Fruit fly (Drosophila melanogaster) whole organism, embryonic: ENCODE results near the gene CG3651.

ENCODE experiments used
- Bgb ChIP-seq: fragments of 200-800 bp; sonication (Bioruptor generic); IDR thresholded peaks from 2 replicates; pipeline ENCODE4 v1.3.6; 2022; ENCODE audit warnings: missing biosample characterization, missing genetic modification characterization; ENCODE audit not compliant: partially characterized antibody
- CG10267 ChIP-seq: fragments of 200-800 bp; sonication (Bioruptor generic); optimal IDR thresholded peaks from 2 replicates; lab custom pipeline; 2018; ENCODE audit warnings: missing biosample characterization, mild to moderate bottlenecking, missing genetic modification characterization, moderate library complexity
- CG13123 ChIP-seq: fragments of 200-800 bp; sonication (Bioruptor generic); optimal IDR thresholded peaks from 2 replicates; lab custom pipeline; 2016; ENCODE audit warnings: missing biosample characterization, missing genetic modification characterization
- CG13894 ChIP-seq: fragments of 200-800 bp; sonication (Bioruptor generic); optimal IDR thresholded peaks from 3 replicates; lab custom pipeline; 2018; ENCODE audit warnings: missing biosample characterization, mild to moderate bottlenecking, missing genetic modification characterization, moderate library complexity
- CG15514 ChIP-seq: fragments of 200-800 bp; sonication (Bioruptor generic); optimal IDR thresholded peaks from 3 replicates; lab custom pipeline; 2017; ENCODE audit warnings: missing biosample characterization, missing genetic modification characterization, mild to moderate bottlenecking, moderate library complexity, missing genetic modification reagents
- CG1603 ChIP-seq: fragments of 200-800 bp; sonication (Bioruptor generic); optimal IDR thresholded peaks from 2 replicates; lab custom pipeline; 2019; ENCODE audit warnings: missing biosample characterization, mild to moderate bottlenecking, missing genetic modification characterization, moderate library complexity
- CG17802 ChIP-seq: fragments of 200-800 bp; sonication (Bioruptor generic); optimal IDR thresholded peaks from 2 replicates; lab custom pipeline; 2018; ENCODE audit warnings: missing biosample characterization, mild to moderate bottlenecking, missing genetic modification characterization, moderate library complexity
- CG17829 ChIP-seq: fragments of 200-800 bp; optimal IDR thresholded peaks from 2 replicates; lab custom pipeline; 2019; ENCODE audit warnings: missing biosample characterization, mild to moderate bottlenecking, missing genetic modification characterization, moderate library complexity
- CG18476 ChIP-seq: fragments of 200-800 bp; sonication (Bioruptor generic); optimal IDR thresholded peaks from 2 replicates; lab custom pipeline; 2016; ENCODE audit warnings: missing biosample characterization, mild to moderate bottlenecking, missing genetic modification characterization
- CG30020 ChIP-seq: fragments of 200-800 bp; optimal IDR thresholded peaks from 2 replicates; lab custom pipeline; 2019; ENCODE audit warnings: missing biosample characterization, mild to moderate bottlenecking, missing genetic modification characterization, moderate library complexity
- CG30431 ChIP-seq: fragments of 200-800 bp; sonication (Bioruptor generic); optimal IDR thresholded peaks from 2 replicates; lab custom pipeline; 2017; ENCODE audit warnings: missing biosample characterization, missing genetic modification characterization
- CG32532 ChIP-seq: fragments of 200-800 bp; sonication (Bioruptor generic); IDR thresholded peaks from 2 replicates; pipeline ENCODE4 v1.3.6; 2022; ENCODE audit warnings: missing biosample characterization, missing genetic modification characterization
- CG3847 ChIP-seq: fragments of 200-800 bp; sonication (Bioruptor generic); IDR thresholded peaks from 2 replicates; pipeline ENCODE4 v1.3.6; 2022; ENCODE audit warnings: missing biosample characterization, missing genetic modification characterization
- CG3995 ChIP-seq: fragments of 200-800 bp; sonication (Bioruptor generic); optimal IDR thresholded peaks from 3 replicates; lab custom pipeline; 2016; ENCODE audit warnings: missing biosample characterization, missing genetic modification characterization
- CG6813 ChIP-seq: fragments of 200-800 bp; sonication (Bioruptor generic); optimal IDR thresholded peaks from 2 replicates; lab custom pipeline; 2017; ENCODE audit warnings: missing biosample characterization, missing genetic modification characterization, mild to moderate bottlenecking, moderate library complexity, missing genetic modification reagents
- CG7372 ChIP-seq: fragments of 200-800 bp; sonication (Bioruptor generic); IDR thresholded peaks from 2 replicates; pipeline ENCODE4 v1.3.6; 2022; ENCODE audit warnings: missing biosample characterization, missing genetic modification characterization
- CG7556 ChIP-seq: fragments of 200-800 bp; sonication (Bioruptor generic); optimal IDR thresholded peaks from 2 replicates; lab custom pipeline; 2017; ENCODE audit warnings: missing biosample characterization, mild to moderate bottlenecking, missing genetic modification characterization
- CG8089 ChIP-seq: fragments of 200-800 bp; sonication (Bioruptor generic); optimal IDR thresholded peaks from 3 replicates; lab custom pipeline; 2016; ENCODE audit warnings: missing biosample characterization, missing genetic modification characterization
- CG8290 ChIP-seq, 3 experiments: fragments of 200-800 bp; sonication (Bioruptor generic); optimal IDR thresholded peaks; 2 replicates each; lab custom pipeline; 2016 to 2019; ENCODE audit warnings: missing biosample characterization in 3 of 3, missing genetic modification characterization in 3 of 3, mild to moderate bottlenecking in 2 of 3, moderate library complexity in 1 of 3
- CG9437 ChIP-seq: fragments of 200-800 bp; sonication (Bioruptor generic); optimal IDR thresholded peaks from 2 replicates; lab custom pipeline; 2018; ENCODE audit warnings: missing biosample characterization, mild to moderate bottlenecking, missing genetic modification characterization
- CG9727 ChIP-seq: fragments of 200-800 bp; sonication (Bioruptor generic); optimal IDR thresholded peaks from 3 replicates; lab custom pipeline; 2017; ENCODE audit warnings: missing biosample characterization, mild to moderate bottlenecking, missing genetic modification characterization
- CTCF ChIP-seq: fragments of 200-800 bp; sonication (Bioruptor generic); optimal IDR thresholded peaks from 2 replicates; lab custom pipeline; 2017; ENCODE audit warnings: missing biosample characterization, mild to moderate bottlenecking, missing genetic modification characterization, moderate library complexity
- CoRest ChIP-seq: fragments of 200-800 bp; sonication (Bioruptor generic); optimal IDR thresholded peaks from 3 replicates; lab custom pipeline; 2018; ENCODE audit warnings: missing biosample characterization, mild to moderate bottlenecking, missing genetic modification characterization, moderate library complexity
- D ChIP-seq, 2 experiments: fragments of 200-800 bp in 1 of 2; fragments of >200 bp in 1 of 2; sonication (Bioruptor generic) in 1 of 2; optimal IDR thresholded peaks; 2 replicates in 1 of 2; 3 replicates in 1 of 2; lab custom pipeline; 2017; ENCODE audit warnings: mild to moderate bottlenecking in 1 of 2, missing biosample characterization in 1 of 2, missing genetic modification characterization in 1 of 2, missing genetic modification reagents in 1 of 2
- Dfd ChIP-seq, 2 experiments: fragments of >200 bp; optimal IDR thresholded peaks; 2 replicates each; lab custom pipeline; 2017; ENCODE audit warnings: missing biosample characterization in 2 of 2, missing genetic modification characterization in 2 of 2
- Drgx ChIP-seq: fragments of 200-800 bp; sonication (Bioruptor generic); IDR thresholded peaks from 2 replicates; pipeline ENCODE4 v1.3.6; 2022; ENCODE audit warnings: missing biosample characterization, missing genetic modification characterization
- Eip74EF ChIP-seq, 2 experiments: fragments of 200-800 bp in 1 of 2; fragments of >200 bp in 1 of 2; sonication (Bioruptor generic) in 1 of 2; optimal IDR thresholded peaks; 2 replicates each; lab custom pipeline; 2017 to 2019; ENCODE audit warnings: missing biosample characterization in 2 of 2, missing genetic modification characterization in 2 of 2, mild to moderate bottlenecking in 1 of 2, moderate library complexity in 1 of 2
- Gug ChIP-seq: fragments of 200-800 bp; sonication (Bioruptor generic); IDR thresholded peaks from 4 replicates; pipeline ENCODE4 v1.3.6; 2022; ENCODE audit warnings: missing biosample characterization, missing genetic modification characterization
- H2.0 ChIP-seq: fragments of 200-800 bp; sonication (Bioruptor generic); IDR thresholded peaks from 2 replicates; pipeline ENCODE4 v1.3.6; 2022; ENCODE audit warnings: missing biosample characterization, missing genetic modification characterization
- HmgZ ChIP-seq: fragments of 200-800 bp; sonication (Bioruptor generic); optimal IDR thresholded peaks from 2 replicates; lab custom pipeline; 2018; ENCODE audit warnings: missing biosample characterization, mild to moderate bottlenecking, missing genetic modification characterization
- MESR4 ChIP-seq: fragments of 200-800 bp; sonication (Bioruptor generic); optimal IDR thresholded peaks from 2 replicates; lab custom pipeline; 2018; ENCODE audit warnings: missing biosample characterization, mild to moderate bottlenecking, missing genetic modification characterization, moderate library complexity
- Myb ChIP-seq: fragments of 200-800 bp; sonication (Bioruptor generic); optimal IDR thresholded peaks from 2 replicates; lab custom pipeline; 2016; ENCODE audit warnings: missing biosample characterization, missing genetic modification characterization
- Oli ChIP-seq: fragments of 200-800 bp; sonication (Bioruptor generic); optimal IDR thresholded peaks from 2 replicates; lab custom pipeline; 2018; ENCODE audit warnings: missing biosample characterization, mild to moderate bottlenecking, missing genetic modification characterization, moderate library complexity
- Pdp1 ChIP-seq, 2 experiments: fragments of 200-800 bp; sonication (Bioruptor generic); optimal IDR thresholded peaks; 3 replicates each; lab custom pipeline; 2016; ENCODE audit warnings: missing biosample characterization in 2 of 2, missing genetic modification characterization in 2 of 2, mild to moderate bottlenecking in 1 of 2, moderate library complexity in 1 of 2
- bcd ChIP-seq: fragments of 200-800 bp; sonication (Bioruptor generic); optimal IDR thresholded peaks from 2 replicates; lab custom pipeline; 2017; ENCODE audit warnings: missing biosample characterization, mild to moderate bottlenecking, missing genetic modification characterization
- eve ChIP-seq, 2 experiments: fragments of >200 bp; optimal IDR thresholded peaks; 2 replicates each; lab custom pipeline; 2017; ENCODE audit warnings: missing biosample characterization in 2 of 2, missing genetic modification characterization in 2 of 2
- gsb ChIP-seq: fragments of 200-800 bp; sonication (Bioruptor generic); IDR thresholded peaks from 2 replicates; pipeline ENCODE4 v1.3.6; 2022; ENCODE audit warnings: missing biosample characterization, missing genetic modification characterization
- ken ChIP-seq: fragments of 200-800 bp; sonication (Bioruptor generic); IDR thresholded peaks from 3 replicates; pipeline ENCODE4 v1.3.6; 2022; ENCODE audit warnings: missing biosample characterization, missing genetic modification characterization
- nerfin-1 ChIP-seq: fragments of 200-800 bp; sonication (Bioruptor generic); optimal IDR thresholded peaks from 3 replicates; lab custom pipeline; 2019; ENCODE audit warnings: missing biosample characterization, mild to moderate bottlenecking, missing genetic modification characterization, moderate library complexity
- pfk ChIP-seq: fragments of 200-800 bp; sonication (Bioruptor generic); optimal IDR thresholded peaks from 2 replicates; lab custom pipeline; 2018; ENCODE audit warnings: missing biosample characterization, mild to moderate bottlenecking, missing genetic modification characterization, moderate library complexity
- ro ChIP-seq: fragments of 200-800 bp; sonication (Bioruptor generic); IDR thresholded peaks from 2 replicates; pipeline ENCODE4 v1.3.6; 2022; ENCODE audit warnings: missing biosample characterization, missing genetic modification characterization
- row ChIP-seq: fragments of 200-800 bp; sonication (Bioruptor generic); IDR thresholded peaks from 3 replicates; pipeline ENCODE4 v1.3.6; 2022; ENCODE audit warnings: missing biosample characterization, missing genetic modification characterization
- sens ChIP-seq: fragments of 200-800 bp; sonication (Bioruptor generic); peaks from one replicate; lab custom pipeline; 2016; ENCODE audit warnings: missing biosample characterization, missing genetic modification characterization
- sob ChIP-seq: fragments of 200-800 bp; sonication (Bioruptor generic); IDR thresholded peaks from 2 replicates; pipeline ENCODE4 v1.3.6; 2022; ENCODE audit warnings: missing biosample characterization, missing genetic modification characterization
- stc ChIP-seq: fragments of 200-800 bp; sonication (Bioruptor generic); IDR thresholded peaks from 2 replicates; pipeline ENCODE4 v1.3.6; 2022; ENCODE audit warnings: missing biosample characterization, missing genetic modification characterization
- tll ChIP-seq, 2 experiments: fragments of 200-800 bp in 1 of 2; fragments of >200 bp in 1 of 2; sonication (Bioruptor generic) in 1 of 2; optimal IDR thresholded peaks; 2 replicates each; lab custom pipeline; 2017 to 2019; ENCODE audit warnings: missing biosample characterization in 2 of 2, missing genetic modification characterization in 2 of 2, mild to moderate bottlenecking in 1 of 2, moderate library complexity in 1 of 2
- trem ChIP-seq: fragments of 200-800 bp; optimal IDR thresholded peaks from 3 replicates; lab custom pipeline; 2019; ENCODE audit warnings: missing biosample characterization, mild to moderate bottlenecking, missing genetic modification characterization, moderate library complexity
- ttk ChIP-seq: fragments of 200-800 bp; sonication (Bioruptor generic); IDR thresholded peaks from 2 replicates; pipeline ENCODE4 v2.1.2; 2022; ENCODE audit warnings: missing biosample characterization, missing genetic modification characterization
- zf30C ChIP-seq: fragments of 200-800 bp; sonication (Bioruptor generic); optimal IDR thresholded peaks from 3 replicates; lab custom pipeline; 2018; ENCODE audit warnings: missing biosample characterization, mild to moderate bottlenecking, missing genetic modification characterization

Gene CG3651

dm6 chr2L:22169044-22169515, 47.9 kb downstream of the CG3651 start, which contains the start of gene Clamp (continued):
- peak; percentile 58 for TF ChIP-seq trem (tag; lab: Kevin White, UChicago)
- no peak for TF ChIP-seq CG30431
- peak; percentile 72 for TF ChIP-seq CG8290 (GFP tag; optimal IDR thresholded peaks at IDR 0.05; lab: Kevin White, UChicago)
- peak; percentile 27 to 50 for TF ChIP-seq CG8290 (tag; optimal IDR thresholded peaks at IDR 0.05; lab: Kevin White, UChicago)
- TF ChIP-seq sens (GFP tag; lab: Kevin White, UChicago): no peak
- peak; percentile 37 for TF ChIP-seq CG8089 (GFP tag; lab: Kevin White, UChicago)
- no peak for TF ChIP-seq zf30C (GFP tag; lab: Kevin White, UChicago)
- TF ChIP-seq CoRest: peak; percentile 23
- TF ChIP-seq CG9437 (GFP tag; lab: Kevin White, UChicago): no peak
- no peak for TF ChIP-seq tll (GFP tag; optimal IDR thresholded peaks at IDR 0.05; lab: Kevin White, UChicago)
- no peak for TF ChIP-seq H2.0 (GFP tag; lab: Robert Waterston, UW)
- TF ChIP-seq CG3995: peak; percentile 23
- TF ChIP-seq CG6813 (GFP tag; lab: Kevin White, UChicago): no peak
- no peak for TF ChIP-seq stc (GFP tag; lab: Robert Waterston, UW)
- 0 out of 2 replicates have a peak, but pooled peaks have one; percentile 25 for TF ChIP-seq sob
- TF ChIP-seq bcd (GFP tag; lab: Kevin White, UChicago): no peak
- peak; percentile 20 for TF ChIP-seq CG17829 (tag; lab: Kevin White, UChicago)
- peak in 1 of 2 experiments; percentile 61 for TF ChIP-seq Dfd (GFP tag; optimal IDR thresholded peaks at IDR 0.05; lab: Kevin White, UChicago)
- TF ChIP-seq CG10267 (tag; lab: Kevin White, UChicago): no peak
- no peak for TF ChIP-seq Oli (tag; lab: Kevin White, UChicago)
- TF ChIP-seq CG32532 (GFP tag; lab: Robert Waterston, UW): no peak
- TF ChIP-seq ro (GFP tag; lab: Robert Waterston, UW): no peak
- TF ChIP-seq CTCF (GFP tag; lab: Kevin White, UChicago): no peak
- TF ChIP-seq CG3847 (GFP tag; lab: Robert Waterston, UW): peak; percentile 31; the same call in 1 of the 2 replicates
- TF ChIP-seq MESR4 (GFP tag; lab: Kevin White, UChicago): peak; percentile 46
- peak in 1 of 2 experiments; percentile 82 for TF ChIP-seq Pdp1 (GFP tag; optimal IDR thresholded peaks at IDR 0.05; lab: Kevin White, UChicago)
- TF ChIP-seq Gug (GFP tag; lab: Robert Waterston, UW): no peak
- no peak for TF ChIP-seq D (optimal IDR thresholded peaks at IDR 0.05; lab: Kevin White, UChicago)
- no peak for TF ChIP-seq D (GFP tag; optimal IDR thresholded peaks at IDR 0.05; lab: Kevin White, UChicago)
- TF ChIP-seq CG18476 (GFP tag; lab: Kevin White, UChicago): no peak
- no peak for TF ChIP-seq Drgx (GFP tag; lab: Robert Waterston, UW)
- peak; percentile 99 for TF ChIP-seq CG30020 (tag; lab: Kevin White, UChicago)
- peak; percentile 18 for TF ChIP-seq nerfin-1 (tag; lab: Kevin White, UChicago)
- TF ChIP-seq CG1603 (tag; lab: Kevin White, UChicago): peak; percentile 94
- no peak for TF ChIP-seq gsb (GFP tag; lab: Robert Waterston, UW)
- no peak for TF ChIP-seq ttk (GFP tag; lab: Robert Waterston, UW)
- TF ChIP-seq CG13123 (GFP tag; lab: Kevin White, UChicago): no peak
- TF ChIP-seq CG7556: no peak
- TF ChIP-seq eve (GFP tag; optimal IDR thresholded peaks at IDR 0.05; lab: Kevin White, UChicago): no peak
- peak; percentile 40 for TF ChIP-seq CG13894 (tag; lab: Kevin White, UChicago)
- TF ChIP-seq CG15514: peak; percentile 94
- peak; percentile 96 for TF ChIP-seq CG17802 (tag; lab: Kevin White, UChicago)
- TF ChIP-seq row: peak; percentile 82
- no peak for TF ChIP-seq CG7372 (GFP tag; lab: Robert Waterston, UW)
- TF ChIP-seq pfk (GFP tag; lab: Kevin White, UChicago): peak; percentile 54
- no peak for TF ChIP-seq ken (GFP tag; lab: Robert Waterston, UW)
- TF ChIP-seq CG9727 (GFP tag; lab: Kevin White, UChicago): no peak
- TF ChIP-seq Bgb (GFP tag; lab: Robert Waterston, UW): peak; percentile 12; the same call in 1 of the 2 replicates
- TF ChIP-seq Myb (GFP tag; lab: Kevin White, UChicago): peak; percentile 24
- TF ChIP-seq HmgZ (tag; lab: Kevin White, UChicago): peak; percentile 37
- TF ChIP-seq Eip74EF (GFP tag; optimal IDR thresholded peaks at IDR 0.05; lab: Kevin White, UChicago): peak in 1 of 2 experiments; percentile 23
